Worm (Caenorhabditis elegans) whole organism, late embryonic: ENCODE measurements around the gene F58H1.2.

ENCODE experiments used
- C08G9.2 ChIP-seq: sonication (generic microtip); optimal IDR thresholded peaks from 2 replicates; lab custom pipeline; 2016; ENCODE audit warnings: mild to moderate bottlenecking, missing genetic modification characterization, moderate library complexity, missing compliant biosample characterization
- F13H6.1 ChIP-seq: sonication (generic microtip); optimal IDR thresholded peaks from 2 replicates; lab custom pipeline; 2016; ENCODE audit warnings: missing genetic modification characterization, missing compliant biosample characterization
- K09A11.1 ChIP-seq: sonication (generic microtip); optimal IDR thresholded peaks from 2 replicates; lab custom pipeline; 2017; ENCODE audit warnings: antibody characterized with exemption, mild to moderate bottlenecking, missing genetic modification characterization, missing compliant biosample characterization; ENCODE audit not compliant: insufficient read depth
- ama-1 ChIP-seq: fragments of 150-350 bp; optimal IDR thresholded peaks from 2 replicates; lab custom pipeline; 2014
- ceh-22 ChIP-seq: sonication (generic microtip); optimal IDR thresholded peaks from 2 replicates; lab custom pipeline; 2017; ENCODE audit warnings: missing biosample characterization, missing genetic modification characterization
- ceh-30 ChIP-seq: fragments of 150-350 bp; optimal IDR thresholded peaks from 2 replicates; lab custom pipeline; 2014; ENCODE audit warnings: missing biosample characterization, missing genetic modification characterization
- ceh-31 ChIP-seq: sonication (generic microtip); optimal IDR thresholded peaks from 2 replicates; lab custom pipeline; 2016; ENCODE audit warnings: missing genetic modification characterization, missing compliant biosample characterization
- ceh-48 ChIP-seq: sonication (generic microtip); optimal IDR thresholded peaks from 2 replicates; lab custom pipeline; 2016; ENCODE audit warnings: missing genetic modification characterization, inconsistent platforms, missing compliant biosample characterization
- ceh-6 ChIP-seq: fragments of 200-800 bp; sonication (Bioruptor generic); optimal IDR thresholded peaks from 2 replicates; lab custom pipeline; 2018; ENCODE audit warnings: mild to moderate bottlenecking, missing genetic modification characterization, missing compliant biosample characterization
- che-1 ChIP-seq: sonication (generic microtip); optimal IDR thresholded peaks from 2 replicates; lab custom pipeline; 2016; ENCODE audit warnings: mild to moderate bottlenecking, missing genetic modification characterization, missing compliant biosample characterization
- dmd-4 ChIP-seq: sonication (generic microtip); optimal IDR thresholded peaks from 2 replicates; lab custom pipeline; 2016; ENCODE audit warnings: borderline replicate concordance, missing genetic modification characterization, missing compliant biosample characterization
- ets-4 ChIP-seq: sonication (generic microtip); optimal IDR thresholded peaks from 2 replicates; lab custom pipeline; 2016; ENCODE audit warnings: missing genetic modification characterization, missing compliant biosample characterization
- eyg-1 ChIP-seq: sonication (generic microtip); optimal IDR thresholded peaks from 2 replicates; lab custom pipeline; 2016; ENCODE audit warnings: missing genotype, missing genetic modification characterization, missing compliant biosample characterization
- fkh-10 ChIP-seq: fragments of 150-350 bp; optimal IDR thresholded peaks from 2 replicates; lab custom pipeline; 2014; ENCODE audit warnings: missing biosample characterization, missing genetic modification reagents, missing genetic modification characterization
- fkh-6 ChIP-seq: sonication (generic microtip); optimal IDR thresholded peaks from 2 replicates; lab custom pipeline; 2016; ENCODE audit warnings: missing genetic modification characterization, missing compliant biosample characterization
- hlh-15 ChIP-seq: sonication (generic microtip); optimal IDR thresholded peaks from 2 replicates; lab custom pipeline; 2016; ENCODE audit warnings: missing genetic modification characterization, missing compliant biosample characterization
- hlh-30 ChIP-seq: sonication (generic microtip); optimal IDR thresholded peaks from 2 replicates; lab custom pipeline; 2017; ENCODE audit warnings: antibody characterized with exemption, missing genetic modification characterization, missing compliant biosample characterization; ENCODE audit not compliant: insufficient read depth
- hlh-8 ChIP-seq: sonication (generic microtip); optimal IDR thresholded peaks from 2 replicates; lab custom pipeline; 2016; ENCODE audit warnings: missing genotype, missing genetic modification characterization, missing compliant biosample characterization
- nfya-1 ChIP-seq: sonication (generic microtip); optimal IDR thresholded peaks from 2 replicates; lab custom pipeline; 2017; ENCODE audit warnings: missing genetic modification characterization, mild to moderate bottlenecking, missing compliant biosample characterization, antibody characterized with exemption, moderate library complexity
- nhr-11 ChIP-seq: fragments of 150-350 bp; optimal IDR thresholded peaks from 2 replicates; lab custom pipeline; 2014; ENCODE audit warnings: missing biosample characterization, missing genetic modification characterization
- nhr-232 ChIP-seq: sonication (generic microtip); optimal IDR thresholded peaks from 2 replicates; lab custom pipeline; 2016; ENCODE audit warnings: missing genetic modification characterization, missing compliant biosample characterization
- npax-4 ChIP-seq: sonication (generic microtip); optimal IDR thresholded peaks from 2 replicates; lab custom pipeline; 2016; ENCODE audit warnings: missing genetic modification characterization, missing compliant biosample characterization
- pha-2 ChIP-seq: sonication (generic microtip); optimal IDR thresholded peaks from 2 replicates; lab custom pipeline; 2017; ENCODE audit warnings: mild to moderate bottlenecking, missing genetic modification characterization, missing compliant biosample characterization
- pqm-1 ChIP-seq: sonication (generic microtip); optimal IDR thresholded peaks from 2 replicates; lab custom pipeline; 2016; ENCODE audit warnings: missing genetic modification characterization, missing compliant biosample characterization
- pros-1 ChIP-seq: fragments of 150-350 bp; optimal IDR thresholded peaks from 2 replicates; lab custom pipeline; 2014; ENCODE audit warnings: missing biosample characterization, missing genetic modification reagents, missing genetic modification characterization
- ref-2 ChIP-seq: sonication (generic microtip); optimal IDR thresholded peaks from 2 replicates; lab custom pipeline; 2016; ENCODE audit warnings: missing genetic modification characterization, missing compliant biosample characterization
- sox-4 ChIP-seq: sonication (generic microtip); optimal IDR thresholded peaks from 2 replicates; lab custom pipeline; 2017; ENCODE audit warnings: mild to moderate bottlenecking, missing genetic modification characterization, inconsistent platforms, missing compliant biosample characterization
- tbx-2 ChIP-seq: sonication (generic microtip); optimal IDR thresholded peaks from 2 replicates; lab custom pipeline; 2016; ENCODE audit warnings: missing genetic modification characterization, missing compliant biosample characterization
- tbx-7 ChIP-seq: sonication (generic microtip); optimal IDR thresholded peaks from 2 replicates; lab custom pipeline; 2016; ENCODE audit warnings: missing genotype, missing genetic modification characterization, missing compliant biosample characterization
- ttx-3 ChIP-seq: sonication (generic microtip); optimal IDR thresholded peaks from 2 replicates; lab custom pipeline; 2016; ENCODE audit warnings: missing genetic modification reagents, missing genetic modification characterization, missing compliant biosample characterization
- unc-3 ChIP-seq, 2 experiments: fragments of 200-800 bp in 1 of 2; sonication (Bioruptor generic) in 1 of 2; sonication (generic microtip) in 1 of 2; conservative IDR thresholded peaks in 1 of 2; optimal IDR thresholded peaks in 1 of 2; 2 replicates each; pipeline versions ENCODE4 v1.3.6 to Lab custom; 2016 to 2022; ENCODE audit warnings: missing compliant biosample characterization in 2 of 2, missing genetic modification characterization in 2 of 2, missing genetic modification reagents in 1 of 2
- unc-42 ChIP-seq: sonication (generic microtip); optimal IDR thresholded peaks from 2 replicates; lab custom pipeline; 2016; ENCODE audit warnings: missing genotype, missing genetic modification characterization, missing compliant biosample characterization
- unc-55 ChIP-seq: sonication (generic microtip); optimal IDR thresholded peaks from 2 replicates; lab custom pipeline; 2017; ENCODE audit warnings: missing biosample characterization, missing genetic modification reagents, missing genetic modification characterization
- zip-5 ChIP-seq: sonication (generic microtip); optimal IDR thresholded peaks from 2 replicates; lab custom pipeline; 2016; ENCODE audit warnings: missing genetic modification characterization, missing compliant biosample characterization
- ztf-16 ChIP-seq: sonication (generic microtip); optimal IDR thresholded peaks from 2 replicates; lab custom pipeline; 2017; ENCODE audit warnings: missing genetic modification characterization, missing compliant biosample characterization

The F58H1.2 gene

ce11 chrV:11913283-11913682 is 15.6 kb upstream of the F58H1.2 start:
- TF ChIP-seq tbx-7 (tag; lab: Kevin White, UChicago) (no peak), unc-3 (GFP tag; conservative IDR thresholded peaks at IDR 0.05; lab: Robert Waterston, UW) (no peak), unc-3 (tag; optimal IDR thresholded peaks at IDR 0.05; lab: Kevin White, UChicago) (no peak), pros-1 (tag; lab: Kevin White, UChicago) (no peak), pha-2 (tag; lab: Kevin White, UChicago) (no peak)

DNA sequence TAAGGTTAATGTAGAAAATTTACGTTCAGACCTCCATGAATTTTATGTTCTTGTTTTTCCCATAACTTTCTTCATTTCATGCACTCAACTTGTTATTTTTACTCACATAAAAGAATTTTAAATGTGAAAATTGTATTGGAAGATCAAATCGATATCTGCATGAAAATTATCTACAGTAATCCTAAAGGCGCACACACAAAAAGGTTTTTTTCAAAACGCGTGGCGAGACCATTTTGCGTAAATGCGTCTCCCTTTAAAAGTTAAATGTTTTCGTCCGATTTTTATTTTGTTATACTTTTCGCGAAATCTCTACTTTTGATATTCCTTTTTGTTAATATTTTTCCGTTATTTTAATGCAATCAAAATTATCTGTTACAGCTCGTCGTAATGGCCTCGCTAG is 11.7 kb upstream of the F58H1.2 start, which contains the start of gene R31.2:
TSS of gene R31.2 (plus strand) at position 388 of the 400 bp plus-strand sequence.
- TF ChIP-seq ceh-30 (tag; lab: Kevin White, UChicago): no peak
- no peak for TF ChIP-seq ceh-6 (GFP tag; lab: Kevin White, UChicago)
- TF ChIP-seq ceh-22 (tag; lab: Kevin White, UChicago): no peak
- no peak for TF ChIP-seq dmd-4 (tag; lab: Kevin White, UChicago)
- no peak for TF ChIP-seq che-1
- TF ChIP-seq ttx-3 (tag; lab: Kevin White, UChicago): no peak
- no peak for TF ChIP-seq fkh-10 (GFP tag; lab: Kevin White, UChicago)
- TF ChIP-seq unc-55 (GFP tag; lab: Kevin White, UChicago): no peak
- TF ChIP-seq npax-4 (tag; lab: Kevin White, UChicago): no peak
- no peak for TF ChIP-seq ama-1
- TF ChIP-seq pros-1 (tag; lab: Kevin White, UChicago): no peak
- no peak for TF ChIP-seq fkh-6 (tag; lab: Kevin White, UChicago)
- no peak for TF ChIP-seq nhr-11 (tag; lab: Kevin White, UChicago)
- no peak for TF ChIP-seq tbx-2 (tag; lab: Kevin White, UChicago)

ce11 chrV:11919639-11920038 is 9.3 kb upstream of the F58H1.2 start:
- TF ChIP-seq ets-4 (tag; lab: Kevin White, UChicago) (no peak), hlh-15 (tag; lab: Kevin White, UChicago) (no peak), nhr-11 (tag; lab: Kevin White, UChicago) (no peak), tbx-2 (tag; lab: Kevin White, UChicago) (no peak), ref-2 (tag; lab: Kevin White, UChicago) (no peak), sox-4 (tag; lab: Kevin White, UChicago) (no peak), C08G9.2 (tag; lab: Kevin White, UChicago) (no peak), zip-5 (tag; lab: Kevin White, UChicago) (no peak), fkh-10 (GFP tag; lab: Kevin White, UChicago) (no peak), hlh-8 (no peak), K09A11.1 (no peak), ceh-48 (tag; lab: Kevin White, UChicago) (no peak), unc-42 (tag; lab: Kevin White, UChicago) (no peak), pros-1 (tag; lab: Kevin White, UChicago) (no peak), ztf-16 (tag; lab: Kevin White, UChicago) (no peak), pqm-1 (tag; lab: Kevin White, UChicago) (no peak), hlh-30 (tag; lab: Kevin White, UChicago) (no peak)

DNA sequence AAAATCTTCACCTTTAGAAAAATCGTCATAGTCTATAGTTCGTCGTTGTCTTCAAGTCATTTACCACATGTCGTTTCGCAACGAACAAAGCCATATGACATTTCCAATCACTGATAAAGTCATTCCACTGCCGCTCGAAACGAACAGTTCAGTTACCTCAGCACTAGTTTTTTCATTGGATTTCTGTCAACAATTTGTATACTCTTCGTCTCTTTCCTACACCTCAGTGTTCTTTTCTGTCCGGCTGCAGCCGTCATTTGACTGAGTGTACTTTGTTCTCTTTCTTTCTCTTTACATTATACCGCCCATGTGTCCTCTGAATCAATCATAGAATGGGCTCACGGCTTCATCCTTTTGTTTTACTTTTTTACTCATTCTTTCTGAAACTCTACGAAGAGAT is 7.7 kb upstream of the F58H1.2 start:
- TF ChIP-seq F13H6.1 (tag; lab: Kevin White, UChicago) (no peak), nfya-1 (tag; lab: Kevin White, UChicago) (no peak), unc-55 (GFP tag; lab: Kevin White, UChicago) (peak; percentile 55), eyg-1 (tag; lab: Kevin White, UChicago) (no peak), nhr-232 (tag; lab: Kevin White, UChicago) (no peak), ceh-31 (no peak), ceh-30 (tag; lab: Kevin White, UChicago) (no peak), ztf-16 (tag; lab: Kevin White, UChicago) (no peak)
